Fruit fly (Drosophila melanogaster): Measurements from ENCODE around the gene Edem2.
A peak's percentile ranks its signal among the peaks of the same experiment; 100 is the strongest.

Edem2 gene

dm6 chr2L:13222225-13222648, 30.2 kb downstream of the Edem2 start, which contains the start of the genes Ski6 and CG16812 (continued):
- TF ChIP-seq usp (GFP tag; optimal IDR thresholded peaks at IDR 0.05) (no peak), Med (GFP tag) (peak; percentile 84), bsh (GFP tag; optimal IDR thresholded peaks at IDR 0.05) (peak in 1 of 2 experiments; percentile 79), Abd-B (GFP tag; optimal IDR thresholded peaks at IDR 0.05) (peak; percentile 50), D19B (GFP tag; optimal IDR thresholded peaks at IDR 0.05) (peak; percentile 10), amos (GFP tag; IDR thresholded peaks at IDR 0.05; ENCODE audit: partially characterized antibody) (peak; percentile 16; the same call in 1 of the 2 replicates), sr (GFP tag; IDR thresholded peaks at IDR 0.05) (no peak), CG11695 (GFP tag; IDR thresholded peaks at IDR 0.05) (peak; percentile 48; the same call in 1 of the 3 replicates), Blimp-1 (GFP tag; optimal IDR thresholded peaks at IDR 0.05) (no peak), her (GFP tag; optimal IDR thresholded peaks at IDR 0.05) (no peak), Chrac-16 (GFP tag; optimal IDR thresholded peaks at IDR 0.05) (peak; percentile 78), Hey (tag; optimal IDR thresholded peaks at IDR 0.05) (no peak), CG3847 (GFP tag; IDR thresholded peaks at IDR 0.05) (peak; percentile 69), Optix (GFP tag; IDR thresholded peaks at IDR 0.05) (no peak), CG6254 (GFP tag; optimal IDR thresholded peaks at IDR 0.05) (no peak), Antp (GFP tag; optimal IDR thresholded peaks at IDR 0.05) (no peak), da (GFP tag; optimal IDR thresholded peaks at IDR 0.05) (no peak), CG14441 (GFP tag; IDR thresholded peaks at IDR 0.05) (peak; percentile 54), Opbp (GFP tag; IDR thresholded peaks at IDR 0.05; ENCODE audit: partially characterized antibody) (peak; percentile 57; the same call in 2 of the 3 replicates), CG15601 (tag; optimal IDR thresholded peaks at IDR 0.05) (no peak), CG34224 (GFP tag; IDR thresholded peaks at IDR 0.05; ENCODE audit: partially characterized antibody) (0 out of 3 replicates have a peak, but pooled peaks have one; percentile 31), CG11247 (GFP tag; IDR thresholded peaks at IDR 0.05) (peak; percentile 52; the same call in 1 of the 2 replicates), CG32532 (GFP tag; IDR thresholded peaks at IDR 0.05) (peak; percentile 83), E2f2 (GFP tag; IDR thresholded peaks at IDR 0.05) (peak; percentile 58; the same call in 1 of the 2 replicates), trh (GFP tag; optimal IDR thresholded peaks at IDR 0.05) (peak; percentile 36), Rfx (GFP tag; IDR thresholded peaks at IDR 0.05) (peak; percentile 73), CG31388 (GFP tag; optimal IDR thresholded peaks at IDR 0.05) (no peak), org-1 (GFP tag; optimal IDR thresholded peaks at IDR 0.05) (no peak), CG4360 (GFP tag; IDR thresholded peaks at IDR 0.05) (no peak), CG11696 (GFP tag; IDR thresholded peaks at IDR 0.05) (0 out of 2 replicates have a peak, but pooled peaks have one; percentile 36), al (GFP tag; IDR thresholded peaks at IDR 0.05) (peak; percentile 58), CG1832 (GFP tag; optimal IDR thresholded peaks at IDR 0.05) (no peak), Trl (optimal IDR thresholded peaks at IDR 0.05) (no peak), Trl (GFP tag; optimal IDR thresholded peaks at IDR 0.05) (peak; percentile 10), E2f1 (GFP tag; IDR thresholded peaks at IDR 0.05) (peak; percentile 68), Pdp1 (GFP tag; optimal IDR thresholded peaks at IDR 0.05) (peak; percentile 42 to 56), CG14710 (tag; optimal IDR thresholded peaks at IDR 0.05) (peak; percentile 88), Hr39 (optimal IDR thresholded peaks at IDR 0.05) (no peak), HHEX (GFP tag; optimal IDR thresholded peaks at IDR 0.05) (peak; percentile 28), pum (GFP tag; optimal IDR thresholded peaks at IDR 0.05) (peak; percentile 33), Sox100B (GFP tag; optimal IDR thresholded peaks at IDR 0.05) (no peak), vnd (GFP tag; IDR thresholded peaks at IDR 0.05; ENCODE audit: partially characterized antibody) (no peak), CG11085 (GFP tag; IDR thresholded peaks at IDR 0.05) (0 out of 2 replicates have a peak, but pooled peaks have one; percentile 26), vvl (GFP tag; IDR thresholded peaks at IDR 0.05) (peak; percentile 84), CG10654 (GFP tag; optimal IDR thresholded peaks at IDR 0.05) (peak; percentile 65), CG14860 (GFP tag; IDR thresholded peaks at IDR 0.05; ENCODE audit: partially characterized antibody) (no peak), CG9876 (GFP tag; optimal IDR thresholded peaks at IDR 0.05) (no peak), CG8944 (GFP tag; optimal IDR thresholded peaks at IDR 0.05) (no peak), CG30020 (tag; optimal IDR thresholded peaks at IDR 0.05) (peak; percentile 81), CG10979 (tag; optimal IDR thresholded peaks at IDR 0.05) (peak; percentile 67), phol (tag; optimal IDR thresholded peaks at IDR 0.05) (peak; percentile 82)
